Worm (Caenorhabditis elegans): ENCODE data around the gene M57.2.

- no peak for TF ChIP-seq ceh-100 (GFP tag; IDR thresholded peaks at IDR 0.05)
- no peak for TF ChIP-seq sdz-38 (tag; optimal IDR thresholded peaks at IDR 0.05)
- TF ChIP-seq nfya-1 (tag; optimal IDR thresholded peaks at IDR 0.05; ENCODE audit: borderline replicate concordance, insufficient read depth), result no peak
- TF ChIP-seq unc-62 (GFP tag; optimal IDR thresholded peaks at IDR 0.05), result no peak
Observed at ce11 chrIV:3493310-3493709, 33.8 kb upstream of the M57.2 start, which contains the start of gene srz-79.
